Worm (Caenorhabditis elegans): Measurements from ENCODE around the gene snx-1.
A peak's percentile ranks its signal among the peaks of the same experiment; 100 is the strongest.

The snx-1 gene

ce11 chrX:1094332-1094731, 34.5 kb upstream of the snx-1 start:
- TF ChIP-seq blmp-1 (tag; optimal IDR thresholded peaks at IDR 0.05), result no peak
- no peak for TF ChIP-seq ham-2 (GFP tag; optimal IDR thresholded peaks at IDR 0.05)
- no peak for TF ChIP-seq flh-1 (GFP tag; optimal IDR thresholded peaks at IDR 0.05)
- no peak for TF ChIP-seq ceh-83 (GFP tag; optimal IDR thresholded peaks at IDR 0.05)
- no peak for TF ChIP-seq M03D4.4 (tag; optimal IDR thresholded peaks at IDR 0.05)
- TF ChIP-seq unc-62 (GFP tag; optimal IDR thresholded peaks at IDR 0.05), result no peak
- TF ChIP-seq nhr-76 (tag; optimal IDR thresholded peaks at IDR 0.05), result no peak
- no peak for TF ChIP-seq ztf-11 (tag; optimal IDR thresholded peaks at IDR 0.05)
- no peak for TF ChIP-seq sptf-1 (tag; optimal IDR thresholded peaks at IDR 0.05)
- no peak for TF ChIP-seq lin-32 (GFP tag; optimal IDR thresholded peaks at IDR 0.05)
- TF ChIP-seq sem-2 (GFP tag; optimal IDR thresholded peaks at IDR 0.05), result no peak
- TF ChIP-seq elt-3 (tag; optimal IDR thresholded peaks at IDR 0.05), result no peak
- no peak for TF ChIP-seq mls-2 (tag; optimal IDR thresholded peaks at IDR 0.05)
- no peak for TF ChIP-seq mep-1 (tag; optimal IDR thresholded peaks at IDR 0.05)

- TF ChIP-seq unc-120 (tag; optimal IDR thresholded peaks at IDR 0.05; ENCODE audit: poor library complexity, severe bottlenecking) (peak; percentile 70), ces-1 (GFP tag; optimal IDR thresholded peaks at IDR 0.05) (peak; percentile 8), lin-13 (tag; optimal IDR thresholded peaks at IDR 0.05) (peak; percentile 9), sptf-1 (tag; optimal IDR thresholded peaks at IDR 0.05) (no peak)
Observed at ce11 chrX:1096808-1097207, 32.0 kb upstream of the snx-1 start, which contains the start of the genes pigx-1 and rme-6. pigx-1 (minus strand) TSS chrX:1097013. rme-6 (plus strand) TSS chrX:1097152.

- TF ChIP-seq cnd-1 (tag; optimal IDR thresholded peaks at IDR 0.05) (peak; percentile 44), snpc-4 (tag; optimal IDR thresholded peaks at IDR 0.05) (no peak), lsy-2 (tag; optimal IDR thresholded peaks at IDR 0.05) (peak; percentile 5), drap-1 (GFP tag; optimal IDR thresholded peaks at IDR 0.05) (peak; percentile 15), ham-2 (GFP tag; optimal IDR thresholded peaks at IDR 0.05) (no peak), sem-2 (GFP tag; optimal IDR thresholded peaks at IDR 0.05) (no peak), mab-5 (tag; optimal IDR thresholded peaks at IDR 0.05) (peak; percentile 32), sptf-1 (tag; optimal IDR thresholded peaks at IDR 0.05) (peak; percentile 55), ceh-39 (tag; optimal IDR thresholded peaks at IDR 0.05) (peak; percentile 45), flh-1 (GFP tag; optimal IDR thresholded peaks at IDR 0.05) (no peak), unc-120 (tag; optimal IDR thresholded peaks at IDR 0.05; ENCODE audit: poor library complexity, severe bottlenecking) (peak; percentile 47), ceh-43 (GFP tag; optimal IDR thresholded peaks at IDR 0.05) (no peak), lin-32 (GFP tag; optimal IDR thresholded peaks at IDR 0.05) (no peak), pha-4 (tag; optimal IDR thresholded peaks at IDR 0.05) (peak; percentile 22), nhr-2 (tag; optimal IDR thresholded peaks at IDR 0.05) (peak; percentile 33), M03D4.4 (tag; optimal IDR thresholded peaks at IDR 0.05) (peak; percentile 48), tbx-8 (GFP tag; optimal IDR thresholded peaks at IDR 0.05) (no peak), ces-1 (GFP tag; optimal IDR thresholded peaks at IDR 0.05) (peak; percentile 75), mls-2 (tag; optimal IDR thresholded peaks at IDR 0.05) (peak; percentile 76), elt-1 (tag; optimal IDR thresholded peaks at IDR 0.05; ENCODE audit: borderline replicate concordance, insufficient read depth) (peak; percentile 10), mep-1 (tag; optimal IDR thresholded peaks at IDR 0.05) (peak; percentile 3), unc-62 (GFP tag; optimal IDR thresholded peaks at IDR 0.05) (peak; percentile 43), zip-8 (tag; optimal IDR thresholded peaks at IDR 0.05) (no peak)
Observed at ce11 chrX:1103702-1104262, 25.0 kb upstream of the snx-1 start, which contains the start of gene ife-4. ife-4 (plus strand) TSS chrX:1104212.

ce11 chrX:1107758-1108157, 21.0 kb upstream of the snx-1 start, which contains the start of gene C05D9.4:
C05D9.4 (plus strand) TSS chrX:1108058.
- TF ChIP-seq unc-39 (tag; optimal IDR thresholded peaks at IDR 0.05), result no peak
- no peak for TF ChIP-seq zip-8 (tag; optimal IDR thresholded peaks at IDR 0.05)
- TF ChIP-seq cnd-1 (tag; optimal IDR thresholded peaks at IDR 0.05), result no peak
- TF ChIP-seq ceh-83 (GFP tag; optimal IDR thresholded peaks at IDR 0.05), result no peak
- TF ChIP-seq nhr-76 (tag; optimal IDR thresholded peaks at IDR 0.05), result no peak
- no peak for TF ChIP-seq ceh-39 (tag; optimal IDR thresholded peaks at IDR 0.05)
- no peak for TF ChIP-seq ceh-43 (GFP tag; optimal IDR thresholded peaks at IDR 0.05)

ce11 chrX:1108874-1109273, 19.9 kb upstream of the snx-1 start:
- TF ChIP-seq pha-4 (tag; optimal IDR thresholded peaks at IDR 0.05) (no peak), unc-62 (GFP tag; optimal IDR thresholded peaks at IDR 0.05) (peak; percentile 93), unc-120 (tag; optimal IDR thresholded peaks at IDR 0.05; ENCODE audit: poor library complexity, severe bottlenecking) (peak; percentile 47), hlh-1 (tag; optimal IDR thresholded peaks at IDR 0.05) (peak; percentile 92)

Data from whole organism, mixed stage, embryonic.